Fruit fly (Drosophila melanogaster): ENCODE results near the gene ND-49L.

The ND-49L gene

dm6 chr3R:25357985-25358384 is at the start of gene ND-49L:
TSS of gene ND-49L (plus strand) at chr3R:25358285.
- no peak for TF ChIP-seq noc (tag; optimal IDR thresholded peaks at IDR 0.05)

- peak; percentile 1 for TF ChIP-seq noc (tag; optimal IDR thresholded peaks at IDR 0.05)
Measured at dm6 chr3R:25309175-25309574, 48.9 kb upstream of the ND-49L start.

dm6 chr3R:25310843-25311242 is 47.2 kb upstream of the ND-49L start, which contains the start of gene CG31099:
TSS of gene CG31099 (minus strand) at chr3R:25310943.
- no peak for TF ChIP-seq noc (tag; optimal IDR thresholded peaks at IDR 0.05)

dm6 chr3R:25312583-25312982 is 45.5 kb upstream of the ND-49L start:
- no peak for TF ChIP-seq noc (tag; optimal IDR thresholded peaks at IDR 0.05)

dm6 chr3R:25313771-25314170 is 44.3 kb upstream of the ND-49L start, which contains the start of gene CG31087:
TSS of gene CG31087 (minus strand) at chr3R:25313833.
- no peak for TF ChIP-seq noc (tag; optimal IDR thresholded peaks at IDR 0.05)

dm6 chr3R:25316016-25316415 is 42.1 kb upstream of the ND-49L start, which contains the start of gene CG10559:
TSS of gene CG10559 (minus strand) at chr3R:25316116.
- no peak for TF ChIP-seq noc (tag; optimal IDR thresholded peaks at IDR 0.05)

- TF ChIP-seq noc (tag; optimal IDR thresholded peaks at IDR 0.05) = no peak
Measured at dm6 chr3R:25318011-25318410, 40.1 kb upstream of the ND-49L start, which contains the start of gene CG10553. TSS of gene CG10553 (minus strand) at chr3R:25318111.

- no peak for TF ChIP-seq noc (tag; optimal IDR thresholded peaks at IDR 0.05)
Measured at dm6 chr3R:25320051-25320705, 37.9 kb upstream of the ND-49L start, which contains the start of gene CG10560. TSS of gene CG10560 (minus strand) at chr3R:25320101.

- peak; percentile 34 for TF ChIP-seq noc (tag; optimal IDR thresholded peaks at IDR 0.05)
Measured at dm6 chr3R:25320898-25321297, 37.2 kb upstream of the ND-49L start.

dm6 chr3R:25321681-25322080 is 36.4 kb upstream of the ND-49L start:
- TF ChIP-seq noc (tag; optimal IDR thresholded peaks at IDR 0.05) = no peak

dm6 chr3R:25322657-25323056 is 35.4 kb upstream of the ND-49L start, which contains the start of gene CG10562:
TSS of gene CG10562 (minus strand) at chr3R:25322757.
- no peak for TF ChIP-seq noc (tag; optimal IDR thresholded peaks at IDR 0.05)

- peak; percentile 48 for TF ChIP-seq noc (tag; optimal IDR thresholded peaks at IDR 0.05)
Measured at dm6 chr3R:25329079-25329478, 29.0 kb upstream of the ND-49L start, which contains the start of gene CHKov1. TSS of gene CHKov1 (minus strand) at chr3R:25329316.

dm6 chr3R:25331103-25331502 is 27.0 kb upstream of the ND-49L start, which contains the start of gene CHKov2:
TSS of gene CHKov2 (minus strand) at chr3R:25331203.
- no peak for TF ChIP-seq noc (tag; optimal IDR thresholded peaks at IDR 0.05)

- no peak for TF ChIP-seq noc (tag; optimal IDR thresholded peaks at IDR 0.05)
Measured at dm6 chr3R:25335065-25335464, 23.0 kb upstream of the ND-49L start, which contains the start of the genes CG10669 and CG11902. TSS of gene CG10669 (minus strand) at chr3R:25335243. TSS of gene CG11902 (plus strand) at chr3R:25335257.

- TF ChIP-seq noc (tag; optimal IDR thresholded peaks at IDR 0.05) = no peak
Measured at dm6 chr3R:25339952-25340351, 18.1 kb upstream of the ND-49L start, which contains the start of gene rha. TSS of gene rha (plus strand) at chr3R:25340252.

dm6 chr3R:25346899-25347298 is 11.2 kb upstream of the ND-49L start, which contains the start of gene tobi:
TSS of gene tobi (minus strand) at chr3R:25346921.
- no peak for TF ChIP-seq noc (tag; optimal IDR thresholded peaks at IDR 0.05)

- TF ChIP-seq noc (tag; optimal IDR thresholded peaks at IDR 0.05) = no peak
Measured at dm6 chr3R:25382681-25383080, 24.6 kb downstream of the ND-49L start, which contains the start of gene alrm. TSS of gene alrm (minus strand) at chr3R:25382781.

All from whole organism, larva.